Fruit fly (Drosophila melanogaster) Kc167 (cell line): ENCODE results near the gene TwdlO.

ENCODE experiments used
- Myc ChIP-seq: fragments of >200 bp; optimal IDR thresholded peaks from 2 replicates; lab custom pipeline; 2017; ENCODE audit warnings: missing external identifiers
- h ChIP-seq: fragments of >200 bp; optimal IDR thresholded peaks from 3 replicates; lab custom pipeline; 2018; ENCODE audit warnings: missing external identifiers
- insv ChIP-seq: fragments of >200 bp; optimal IDR thresholded peaks from 3 replicates; lab custom pipeline; 2018; ENCODE audit warnings: missing external identifiers
- psq ChIP-seq: fragments of >200 bp; optimal IDR thresholded peaks from 2 replicates; lab custom pipeline; 2017; ENCODE audit warnings: missing external identifiers

DNA sequence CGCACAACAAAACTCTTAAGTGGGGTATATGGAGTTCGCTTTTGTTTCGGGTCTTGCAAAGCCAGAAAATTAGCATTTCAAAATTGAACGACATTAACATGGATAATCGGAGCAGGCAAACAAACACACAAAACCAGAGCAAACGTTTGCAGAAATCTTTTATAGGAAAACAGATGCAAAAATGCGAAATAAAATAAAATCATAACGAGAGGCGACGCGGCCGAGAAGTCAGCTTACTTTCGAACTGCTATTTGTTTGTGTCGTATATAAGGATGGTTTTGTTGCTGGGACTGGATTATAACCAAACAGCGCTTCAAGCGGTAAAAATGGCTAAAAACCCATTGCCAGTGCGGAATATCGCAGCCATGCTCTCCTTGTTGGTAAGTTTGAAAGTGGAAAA is 9.8 kb upstream of the TwdlO start, which contains the start of gene TwdlS:
- TF ChIP-seq psq (lab: Kevin White, UChicago) (no peak), Myc (lab: Kevin White, UChicago) (no peak), h (lab: Kevin White, UChicago) (no peak), insv (no peak)
